Worm (Caenorhabditis elegans) whole organism, mixed stage, embryonic: ENCODE data around the gene wdfy-3.

ENCODE experiments used
- M03D4.4 ChIP-seq: sonication (generic microtip); optimal IDR thresholded peaks from 2 replicates; lab custom pipeline; 2017; ENCODE audit warnings: mild to moderate bottlenecking, missing genetic modification characterization, missing compliant biosample characterization
- bed-3 ChIP-seq: fragments of 200-800 bp; sonication (Bioruptor generic); optimal IDR thresholded peaks from 3 replicates; lab custom pipeline; 2018; ENCODE audit warnings: mild to moderate bottlenecking, missing genetic modification characterization, moderate library complexity, missing compliant biosample characterization
- ceh-39 ChIP-seq: fragments of 150-350 bp; optimal IDR thresholded peaks from 2 replicates; lab custom pipeline; 2014; ENCODE audit warnings: missing biosample characterization, missing genetic modification characterization
- ceh-43 ChIP-seq: fragments of 200-800 bp; sonication (Bioruptor generic); optimal IDR thresholded peaks from 2 replicates; lab custom pipeline; 2018; ENCODE audit warnings: mild to moderate bottlenecking, missing genetic modification characterization, moderate library complexity, missing compliant biosample characterization
- ceh-83 ChIP-seq: fragments of 200-800 bp; sonication (Bioruptor generic); optimal IDR thresholded peaks from 2 replicates; lab custom pipeline; 2018; ENCODE audit warnings: mild to moderate bottlenecking, missing genetic modification characterization, missing compliant biosample characterization
- ces-1 ChIP-seq: fragments of 150-350 bp; optimal IDR thresholded peaks from 2 replicates; lab custom pipeline; 2014; ENCODE audit warnings: missing biosample characterization, missing genetic modification reagents, missing genetic modification characterization
- cnd-1 ChIP-seq: fragments of 200-800 bp; sonication (Bioruptor generic); optimal IDR thresholded peaks from 2 replicates; lab custom pipeline; 2018; ENCODE audit warnings: mild to moderate bottlenecking, missing genetic modification characterization, missing compliant biosample characterization
- drap-1 ChIP-seq: fragments of 200-800 bp; sonication (Bioruptor generic); optimal IDR thresholded peaks from 3 replicates; lab custom pipeline; 2018; ENCODE audit warnings: mild to moderate bottlenecking, missing genetic modification characterization, missing compliant biosample characterization
- elt-1 ChIP-seq: sonication (generic microtip); optimal IDR thresholded peaks from 2 replicates; lab custom pipeline; 2017; ENCODE audit warnings: missing genetic modification characterization, mild to moderate bottlenecking, missing compliant biosample characterization, antibody characterized with exemption, moderate library complexity, borderline replicate concordance; ENCODE audit not compliant: insufficient read depth
- elt-3 ChIP-seq: fragments of 150-350 bp; optimal IDR thresholded peaks from 2 replicates; lab custom pipeline; 2014; ENCODE audit warnings: missing biosample characterization, missing genetic modification characterization
- flh-1 ChIP-seq: fragments of 200-800 bp; sonication (Bioruptor generic); optimal IDR thresholded peaks from 2 replicates; lab custom pipeline; 2018; ENCODE audit warnings: mild to moderate bottlenecking, missing genetic modification characterization, moderate library complexity, missing compliant biosample characterization
- ham-2 ChIP-seq: fragments of 200-800 bp; sonication (Bioruptor generic); optimal IDR thresholded peaks from 2 replicates; lab custom pipeline; 2018; ENCODE audit warnings: mild to moderate bottlenecking, missing genetic modification characterization, missing compliant biosample characterization
- lin-13 ChIP-seq: fragments of 150-350 bp; optimal IDR thresholded peaks from 2 replicates; lab custom pipeline; 2014; ENCODE audit warnings: missing biosample characterization, missing genetic modification characterization
- lin-32 ChIP-seq: fragments of 200-800 bp; sonication (Bioruptor generic); optimal IDR thresholded peaks from 2 replicates; lab custom pipeline; 2018; ENCODE audit warnings: mild to moderate bottlenecking, missing genetic modification characterization, missing compliant biosample characterization
- lsy-2 ChIP-seq: fragments of 150-350 bp; optimal IDR thresholded peaks from 2 replicates; lab custom pipeline; 2014; ENCODE audit warnings: missing biosample characterization, missing genetic modification characterization
- mab-5 ChIP-seq: fragments of 150-350 bp; optimal IDR thresholded peaks from 2 replicates; lab custom pipeline; 2014; ENCODE audit warnings: missing biosample characterization, missing genetic modification characterization
- mep-1 ChIP-seq: fragments of 150-350 bp; optimal IDR thresholded peaks from 2 replicates; lab custom pipeline; 2017; ENCODE audit warnings: missing biosample characterization, missing genetic modification reagents, missing genetic modification characterization, inconsistent platforms
- mls-2 ChIP-seq: sonication (generic microtip); optimal IDR thresholded peaks from 2 replicates; lab custom pipeline; 2016; ENCODE audit warnings: mild to moderate bottlenecking, missing genetic modification characterization, moderate library complexity, missing compliant biosample characterization
- nhr-12 ChIP-seq: fragments of 150-350 bp; optimal IDR thresholded peaks from 2 replicates; lab custom pipeline; 2014; ENCODE audit warnings: missing biosample characterization, missing genetic modification characterization
- nhr-237 ChIP-seq: fragments of 150-350 bp; optimal IDR thresholded peaks from 2 replicates; lab custom pipeline; 2014; ENCODE audit warnings: missing biosample characterization, missing genetic modification characterization
- nhr-28 ChIP-seq: fragments of 150-350 bp; optimal IDR thresholded peaks from 2 replicates; lab custom pipeline; 2014; ENCODE audit warnings: missing biosample characterization, missing genetic modification characterization
- sem-2 ChIP-seq: fragments of 200-800 bp; sonication (Bioruptor generic); optimal IDR thresholded peaks from 2 replicates; lab custom pipeline; 2018; ENCODE audit warnings: mild to moderate bottlenecking, missing genetic modification characterization, missing compliant biosample characterization
- snpc-4 ChIP-seq: fragments of 150-350 bp; optimal IDR thresholded peaks from 2 replicates; lab custom pipeline; 2014; ENCODE audit warnings: missing biosample characterization, missing genetic modification characterization
- sptf-1 ChIP-seq: sonication (generic microtip); optimal IDR thresholded peaks from 2 replicates; lab custom pipeline; 2017; ENCODE audit warnings: mild to moderate bottlenecking, missing genetic modification characterization, moderate library complexity, missing compliant biosample characterization
- tbx-8 ChIP-seq: fragments of 200-800 bp; sonication (Bioruptor generic); optimal IDR thresholded peaks from 2 replicates; lab custom pipeline; 2018; ENCODE audit warnings: mild to moderate bottlenecking, missing genetic modification characterization, moderate library complexity, missing compliant biosample characterization
- unc-120 ChIP-seq: sonication (generic microtip); optimal IDR thresholded peaks from 2 replicates; lab custom pipeline; 2017; ENCODE audit warnings: missing genetic modification characterization, missing compliant biosample characterization; ENCODE audit not compliant: poor library complexity, severe bottlenecking
- unc-39 ChIP-seq: fragments of 150-350 bp; optimal IDR thresholded peaks from 2 replicates; lab custom pipeline; 2014; ENCODE audit warnings: missing biosample characterization, missing genetic modification characterization
- unc-62 ChIP-seq: fragments of 150-350 bp; optimal IDR thresholded peaks from 2 replicates; lab custom pipeline; 2014; ENCODE audit warnings: missing biosample characterization, missing genetic modification reagents, missing genetic modification characterization

wdfy-3 gene

ce11 chrIV:12715947-12716382, 62.8 kb downstream of the wdfy-3 start:
- TF ChIP-seq unc-120 (no peak), ham-2 (no peak), mls-2 (tag; lab: Kevin White, UChicago) (no peak), elt-3 (tag; lab: Kevin White, UChicago) (peak; percentile 89), lsy-2 (tag; lab: Kevin White, UChicago) (no peak), ces-1 (no peak), nhr-28 (tag; lab: Kevin White, UChicago) (no peak), cnd-1 (tag; lab: Kevin White, UChicago) (no peak), flh-1 (GFP tag; lab: Kevin White, UChicago) (no peak)

DNA sequence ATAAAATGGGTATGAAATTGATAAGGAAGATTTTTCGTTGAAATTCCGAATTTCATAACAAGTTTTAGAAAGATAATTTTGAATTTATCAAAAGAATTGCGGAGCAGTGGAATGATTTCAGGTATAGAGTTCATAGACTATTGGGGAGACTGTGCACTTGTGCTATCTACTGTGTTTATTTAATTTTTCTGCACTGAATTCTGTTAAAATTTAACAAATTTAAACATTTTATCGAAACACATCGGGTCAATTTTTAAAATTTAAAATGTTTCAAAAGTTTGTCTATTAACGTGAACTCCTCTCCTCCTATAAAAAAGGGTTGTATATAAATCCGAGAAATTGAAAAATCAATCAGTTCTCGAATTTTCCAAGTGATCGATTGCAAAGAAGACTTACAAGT, 64.3 kb downstream of the wdfy-3 start, which contains the start of gene C27D8.1:
Gene C27D8.1 (plus strand): TSS at position 301 of the 400 bp plus-strand sequence.
- TF ChIP-seq lin-32 (no peak), flh-1 (GFP tag; lab: Kevin White, UChicago) (no peak), sptf-1 (no peak), nhr-28 (tag; lab: Kevin White, UChicago) (no peak), unc-39 (no peak), ceh-39 (tag; lab: Kevin White, UChicago) (no peak), nhr-12 (tag; lab: Kevin White, UChicago) (no peak), ces-1 (no peak), sem-2 (GFP tag; lab: Kevin White, UChicago) (no peak), nhr-237 (tag; lab: Kevin White, UChicago) (no peak), snpc-4 (tag; lab: Kevin White, UChicago) (no peak), unc-62 (GFP tag; lab: Kevin White, UChicago) (no peak), elt-1 (tag; lab: Kevin White, UChicago) (no peak), unc-120 (no peak), drap-1 (GFP tag; lab: Kevin White, UChicago) (no peak), mab-5 (no peak), tbx-8 (no peak), ceh-43 (GFP tag; lab: Kevin White, UChicago) (no peak), bed-3 (no peak)

- TF ChIP-seq M03D4.4 (tag; lab: Kevin White, UChicago) (no peak), lin-13 (no peak), cnd-1 (tag; lab: Kevin White, UChicago) (no peak), ceh-83 (no peak)
These were observed 66.5 kb downstream of the wdfy-3 start, which contains the start of gene idpp-7 for ce11 chrIV:12719664-12720063. TSS of gene idpp-7 (plus strand) at chrIV:12719964.

- TF ChIP-seq elt-1 (tag; lab: Kevin White, UChicago) (peak; percentile 47), ceh-43 (GFP tag; lab: Kevin White, UChicago) (no peak), lin-13 (no peak), mep-1 (tag; lab: Kevin White, UChicago) (no peak)
These were observed 67.9 kb downstream of the wdfy-3 start, which contains the start of gene T23F6.2 for ce11 chrIV:12721106-12721505. TSS of gene T23F6.2 (plus strand) at chrIV:12721356.
